Worm (Caenorhabditis elegans) whole organism, late embryonic: Measurements from ENCODE around the gene cat-1.

ENCODE experiments used
- C38D4.7 ChIP-seq: fragments of 200-800 bp; sonication (Bioruptor generic); optimal IDR thresholded peaks from 2 replicates; lab custom pipeline; 2018; ENCODE audit warnings: mild to moderate bottlenecking, missing genetic modification characterization, moderate library complexity, missing compliant biosample characterization
- K09A11.1 ChIP-seq: sonication (generic microtip); optimal IDR thresholded peaks from 2 replicates; lab custom pipeline; 2017; ENCODE audit warnings: antibody characterized with exemption, mild to moderate bottlenecking, missing genetic modification characterization, missing compliant biosample characterization; ENCODE audit not compliant: insufficient read depth
- Y22D7AL.16 ChIP-seq: sonication (generic microtip); optimal IDR thresholded peaks from 2 replicates; lab custom pipeline; 2016; ENCODE audit warnings: missing genetic modification characterization, missing compliant biosample characterization
- ahr-1 ChIP-seq: sonication (generic microtip); optimal IDR thresholded peaks from 2 replicates; lab custom pipeline; 2016; ENCODE audit warnings: missing genetic modification characterization, missing compliant biosample characterization
- ama-1 ChIP-seq: fragments of 150-350 bp; optimal IDR thresholded peaks from 2 replicates; lab custom pipeline; 2014
- ceh-14 ChIP-seq: sonication (generic microtip); optimal IDR thresholded peaks from 2 replicates; lab custom pipeline; 2016; ENCODE audit warnings: missing genotype, missing genetic modification characterization, missing compliant biosample characterization
- ceh-2 ChIP-seq: sonication (generic microtip); optimal IDR thresholded peaks from 2 replicates; lab custom pipeline; 2016; ENCODE audit warnings: missing genotype, missing genetic modification characterization, missing compliant biosample characterization
- ceh-24 ChIP-seq: sonication (generic microtip); optimal IDR thresholded peaks from 2 replicates; lab custom pipeline; 2016; ENCODE audit warnings: mild to moderate bottlenecking, missing genetic modification characterization, missing compliant biosample characterization
- ceh-31 ChIP-seq: sonication (generic microtip); optimal IDR thresholded peaks from 2 replicates; lab custom pipeline; 2016; ENCODE audit warnings: missing genetic modification characterization, missing compliant biosample characterization
- ceh-34 ChIP-seq: sonication (generic microtip); optimal IDR thresholded peaks from 2 replicates; lab custom pipeline; 2016; ENCODE audit warnings: mild to moderate bottlenecking, missing genetic modification characterization, missing compliant biosample characterization
- ceh-45 ChIP-seq: fragments of 200-800 bp; sonication (Bioruptor generic); IDR thresholded peaks from 2 replicates; pipeline ENCODE4 v1.3.6; 2022; ENCODE audit warnings: missing genetic modification reagents, missing genetic modification characterization, missing compliant biosample characterization
- ceh-9 ChIP-seq: sonication (generic microtip); optimal IDR thresholded peaks from 2 replicates; lab custom pipeline; 2016; ENCODE audit warnings: mild to moderate bottlenecking, missing genetic modification characterization, inconsistent platforms, missing compliant biosample characterization
- che-1 ChIP-seq: sonication (generic microtip); optimal IDR thresholded peaks from 2 replicates; lab custom pipeline; 2016; ENCODE audit warnings: mild to moderate bottlenecking, missing genetic modification characterization, missing compliant biosample characterization
- dmd-4 ChIP-seq: sonication (generic microtip); optimal IDR thresholded peaks from 2 replicates; lab custom pipeline; 2016; ENCODE audit warnings: borderline replicate concordance, missing genetic modification characterization, missing compliant biosample characterization
- dve-1 ChIP-seq: sonication (generic microtip); optimal IDR thresholded peaks from 2 replicates; lab custom pipeline; 2017; ENCODE audit warnings: antibody characterized with exemption, mild to moderate bottlenecking, missing genetic modification characterization, missing compliant biosample characterization
- elt-2 ChIP-seq: sonication (generic microtip); optimal IDR thresholded peaks from 2 replicates; lab custom pipeline; 2016; ENCODE audit warnings: missing genetic modification reagents, missing genetic modification characterization, missing compliant biosample characterization
- ets-4 ChIP-seq: sonication (generic microtip); optimal IDR thresholded peaks from 2 replicates; lab custom pipeline; 2016; ENCODE audit warnings: missing genetic modification characterization, missing compliant biosample characterization
- fax-1 ChIP-seq: sonication (generic microtip); optimal IDR thresholded peaks from 2 replicates; lab custom pipeline; 2016; ENCODE audit warnings: missing genotype, missing genetic modification characterization, missing compliant biosample characterization
- fkh-6 ChIP-seq: sonication (generic microtip); optimal IDR thresholded peaks from 2 replicates; lab custom pipeline; 2016; ENCODE audit warnings: missing genetic modification characterization, missing compliant biosample characterization
- gmeb-2 ChIP-seq: sonication (generic microtip); optimal IDR thresholded peaks from 2 replicates; lab custom pipeline; 2016; ENCODE audit warnings: missing genetic modification characterization, inconsistent platforms, missing compliant biosample characterization
- hlh-30 ChIP-seq: sonication (generic microtip); optimal IDR thresholded peaks from 2 replicates; lab custom pipeline; 2017; ENCODE audit warnings: antibody characterized with exemption, missing genetic modification characterization, missing compliant biosample characterization; ENCODE audit not compliant: insufficient read depth
- hlh-6 ChIP-seq: sonication (generic microtip); optimal IDR thresholded peaks from 2 replicates; lab custom pipeline; 2016; ENCODE audit warnings: missing genotype, missing genetic modification characterization, missing compliant biosample characterization
- mec-3 ChIP-seq: sonication (generic microtip); optimal IDR thresholded peaks from 2 replicates; lab custom pipeline; 2016; ENCODE audit warnings: borderline replicate concordance, missing genetic modification characterization, missing compliant biosample characterization
- nhr-11 ChIP-seq: fragments of 150-350 bp; optimal IDR thresholded peaks from 2 replicates; lab custom pipeline; 2014; ENCODE audit warnings: missing biosample characterization, missing genetic modification characterization
- npax-4 ChIP-seq: sonication (generic microtip); optimal IDR thresholded peaks from 2 replicates; lab custom pipeline; 2016; ENCODE audit warnings: missing genetic modification characterization, missing compliant biosample characterization
- pat-9 ChIP-seq: fragments of 200-800 bp; sonication (Bioruptor generic); optimal IDR thresholded peaks from 2 replicates; lab custom pipeline; 2018; ENCODE audit warnings: mild to moderate bottlenecking, missing genetic modification characterization, moderate library complexity, missing compliant biosample characterization
- pax-1 ChIP-seq: fragments of 150-350 bp; optimal IDR thresholded peaks from 2 replicates; lab custom pipeline; 2014; ENCODE audit warnings: missing biosample characterization, missing genetic modification characterization
- pqm-1 ChIP-seq: sonication (generic microtip); optimal IDR thresholded peaks from 2 replicates; lab custom pipeline; 2016; ENCODE audit warnings: missing genetic modification characterization, missing compliant biosample characterization
- pros-1 ChIP-seq: fragments of 150-350 bp; optimal IDR thresholded peaks from 2 replicates; lab custom pipeline; 2014; ENCODE audit warnings: missing biosample characterization, missing genetic modification reagents, missing genetic modification characterization
- rnt-1 ChIP-seq: sonication (generic microtip); optimal IDR thresholded peaks from 2 replicates; lab custom pipeline; 2016; ENCODE audit warnings: missing genetic modification characterization, missing compliant biosample characterization
- sdc-2 ChIP-seq: sonication (generic microtip); optimal IDR thresholded peaks from 2 replicates; lab custom pipeline; 2016; ENCODE audit warnings: missing genotype, missing genetic modification characterization, missing compliant biosample characterization
- syd-9 ChIP-seq: sonication (generic microtip); optimal IDR thresholded peaks from 2 replicates; lab custom pipeline; 2016; ENCODE audit warnings: mild to moderate bottlenecking, missing genetic modification characterization, moderate library complexity, missing compliant biosample characterization
- tbx-2 ChIP-seq: sonication (generic microtip); optimal IDR thresholded peaks from 2 replicates; lab custom pipeline; 2016; ENCODE audit warnings: missing genetic modification characterization, missing compliant biosample characterization
- tbx-7 ChIP-seq: sonication (generic microtip); optimal IDR thresholded peaks from 2 replicates; lab custom pipeline; 2016; ENCODE audit warnings: missing genotype, missing genetic modification characterization, missing compliant biosample characterization
- unc-55 ChIP-seq: sonication (generic microtip); optimal IDR thresholded peaks from 2 replicates; lab custom pipeline; 2017; ENCODE audit warnings: missing biosample characterization, missing genetic modification reagents, missing genetic modification characterization
- unc-86 ChIP-seq: sonication (generic microtip); optimal IDR thresholded peaks from 2 replicates; lab custom pipeline; 2016; ENCODE audit warnings: missing genetic modification characterization, missing compliant biosample characterization
- ztf-16 ChIP-seq: sonication (generic microtip); optimal IDR thresholded peaks from 2 replicates; lab custom pipeline; 2017; ENCODE audit warnings: missing genetic modification characterization, missing compliant biosample characterization

The cat-1 gene

DNA sequence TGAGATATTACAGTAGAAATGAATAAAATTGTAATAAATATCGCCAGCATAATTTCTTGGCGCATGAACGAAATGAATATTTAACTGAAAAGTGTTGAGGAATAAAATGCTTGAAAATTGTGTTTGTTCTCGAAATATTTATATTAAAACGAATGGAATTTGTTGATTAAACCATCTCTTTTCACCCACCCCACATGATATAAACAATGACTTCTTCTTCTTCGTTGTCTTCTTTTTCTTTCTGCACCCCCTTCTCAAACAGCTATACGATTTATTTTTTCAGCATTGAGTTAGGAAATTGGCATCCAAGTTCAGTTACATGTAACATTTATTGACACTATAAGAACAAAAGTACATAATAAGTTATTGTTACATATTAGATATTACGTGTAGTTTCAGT is 9.6 kb upstream of the cat-1 start, which contains the start of gene C41G11.1:
C41G11.1 (minus strand) TSS at position 101 of the 400 bp plus-strand sequence.
- no peak for TF ChIP-seq dve-1
- TF ChIP-seq pros-1 = no peak
- TF ChIP-seq fkh-6 (tag; lab: Kevin White, UChicago) = no peak
- no peak for TF ChIP-seq ceh-31
- no peak for TF ChIP-seq ceh-34 (tag; lab: Kevin White, UChicago)
- TF ChIP-seq pax-1 (tag; lab: Kevin White, UChicago) = no peak
- no peak for TF ChIP-seq tbx-7 (tag; lab: Kevin White, UChicago)
- no peak for TF ChIP-seq unc-86 (tag; lab: Kevin White, UChicago)
- TF ChIP-seq hlh-6 (tag; lab: Kevin White, UChicago) = no peak
- no peak for TF ChIP-seq npax-4 (tag; lab: Kevin White, UChicago)
- no peak for TF ChIP-seq ceh-9
- TF ChIP-seq ceh-2 (tag; lab: Kevin White, UChicago) = no peak
- TF ChIP-seq Y22D7AL.16 (tag; lab: Kevin White, UChicago) = no peak
- TF ChIP-seq ceh-45 (GFP tag; lab: Robert Waterston, UW) = no peak
- no peak for TF ChIP-seq che-1 (tag; lab: Kevin White, UChicago)
- no peak for TF ChIP-seq nhr-11 (tag; lab: Kevin White, UChicago)
- TF ChIP-seq syd-9 (tag; lab: Kevin White, UChicago) = no peak
- TF ChIP-seq ztf-16 (tag; lab: Kevin White, UChicago) = no peak
- no peak for TF ChIP-seq dmd-4 (tag; lab: Kevin White, UChicago)

DNA sequence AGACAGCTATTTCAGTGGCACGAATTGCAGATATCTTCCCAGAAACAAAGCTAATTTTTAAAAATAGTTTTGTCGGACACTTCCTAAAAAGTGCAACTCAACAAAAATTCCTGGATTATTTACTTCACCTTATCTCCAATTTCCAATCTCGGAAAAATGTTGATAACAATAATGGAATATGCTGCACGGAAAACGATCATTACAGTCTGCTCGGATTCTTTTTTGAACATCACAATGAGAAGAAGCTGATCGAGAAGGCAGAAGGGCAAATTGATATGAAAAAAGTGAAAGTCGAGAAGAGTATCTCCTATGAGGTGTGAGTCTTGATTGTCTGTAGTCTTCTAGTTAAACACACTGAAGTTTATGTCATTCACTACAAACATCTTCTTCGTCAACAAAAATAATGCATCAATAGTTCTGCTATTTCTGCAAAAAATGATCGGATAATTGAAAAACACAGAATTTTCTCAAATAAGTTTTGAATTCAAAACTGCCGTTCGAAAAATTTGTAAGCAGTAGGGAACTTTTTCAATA is 5.4 kb upstream of the cat-1 start:
- TF ChIP-seq mec-3 (tag; lab: Kevin White, UChicago) = no peak
- TF ChIP-seq pqm-1 (tag; lab: Kevin White, UChicago) = no peak
- no peak for TF ChIP-seq K09A11.1 (tag; lab: Kevin White, UChicago)
- no peak for TF ChIP-seq unc-55 (GFP tag; lab: Kevin White, UChicago)
- TF ChIP-seq rnt-1 (tag; lab: Kevin White, UChicago) = no peak
- no peak for TF ChIP-seq che-1 (tag; lab: Kevin White, UChicago)
- TF ChIP-seq ceh-14 (tag; lab: Kevin White, UChicago) = no peak
- TF ChIP-seq ceh-31 = no peak
- no peak for TF ChIP-seq pros-1
- TF ChIP-seq sdc-2 = no peak
- no peak for TF ChIP-seq C38D4.7
- no peak for TF ChIP-seq ceh-24 (tag; lab: Kevin White, UChicago)
- TF ChIP-seq, all 69 proteins: peak for 0

DNA sequence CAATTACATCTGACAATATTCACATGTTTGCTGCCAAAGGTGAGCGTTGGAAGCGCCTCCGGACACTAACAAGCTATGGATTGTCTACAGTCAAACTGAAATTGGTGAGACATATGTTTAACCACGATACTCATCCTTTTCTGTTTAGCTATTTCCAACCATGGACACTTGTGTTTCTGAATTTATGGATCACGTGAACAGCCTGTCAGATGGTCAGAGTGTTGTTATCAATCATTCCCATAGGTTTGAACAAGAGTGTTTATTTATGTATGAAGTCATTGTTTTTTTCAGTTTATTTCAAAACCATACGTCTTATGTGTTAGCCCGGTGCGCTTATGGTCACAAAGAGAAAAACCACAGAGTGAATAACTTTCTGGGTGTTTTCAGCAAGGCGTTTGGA is 4.8 kb upstream of the cat-1 start:
- TF ChIP-seq ama-1 (lab: Kevin White, UChicago) (no peak), ceh-31 (no peak), pat-9 (tag; lab: Kevin White, UChicago) (no peak), syd-9 (tag; lab: Kevin White, UChicago) (no peak), rnt-1 (tag; lab: Kevin White, UChicago) (no peak), ets-4 (tag; lab: Kevin White, UChicago) (no peak), hlh-6 (tag; lab: Kevin White, UChicago) (no peak), ahr-1 (tag; lab: Kevin White, UChicago) (no peak)

DNA sequence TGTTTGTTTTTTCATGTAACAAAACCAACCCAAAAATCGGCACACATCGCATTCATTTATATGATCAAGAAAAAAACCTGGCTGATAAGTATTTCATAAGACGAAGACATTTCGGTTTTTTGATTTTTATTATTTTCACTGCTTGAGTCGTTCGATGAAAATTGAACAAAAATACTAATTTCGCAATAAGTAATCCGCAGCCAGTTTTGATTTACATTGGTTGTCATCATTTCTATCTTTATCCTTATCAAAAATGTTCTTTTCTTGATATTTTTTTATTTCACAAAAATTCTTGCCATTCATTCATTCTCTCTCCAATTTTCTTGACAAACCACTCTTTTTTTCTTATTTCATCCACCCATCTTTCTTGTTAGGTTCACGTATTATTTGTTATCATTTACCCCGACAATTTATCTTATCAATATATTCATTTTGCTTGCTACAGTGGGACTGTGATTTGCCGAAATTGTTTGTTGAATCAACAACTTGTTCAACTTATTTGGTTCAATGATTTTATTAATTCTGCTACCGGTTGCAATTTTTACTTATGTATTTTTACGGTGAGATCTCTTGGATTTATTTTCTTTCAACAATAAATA is 3.6 kb upstream of the cat-1 start, which contains the start of gene cyp-43A1:
cyp-43A1 (plus strand) TSS at position 446 of the 599 bp plus-strand sequence.
- no peak for TF ChIP-seq tbx-2
- TF ChIP-seq pqm-1 (tag; lab: Kevin White, UChicago) = no peak
- no peak for TF ChIP-seq gmeb-2 (tag; lab: Kevin White, UChicago)
- no peak for TF ChIP-seq fax-1
- TF ChIP-seq ceh-14 (tag; lab: Kevin White, UChicago) = no peak
- peak; percentile 50 for TF ChIP-seq elt-2 (tag; lab: Kevin White, UChicago)
- TF ChIP-seq hlh-30 (tag; lab: Kevin White, UChicago) = no peak
- no peak for TF ChIP-seq ama-1 (lab: Kevin White, UChicago)
- TF ChIP-seq, all 69 proteins: peak for 1
